Fruit fly (Drosophila melanogaster): Measurements from ENCODE around the gene CG9004.

dm6 chr3L:2425687-2426086 lies 52.2 kb downstream of the CG9004 start:
- no peak for TF ChIP-seq Crg-1 (GFP tag; optimal IDR thresholded peaks at IDR 0.05)
- no peak for TF ChIP-seq CG1620 (GFP tag; optimal IDR thresholded peaks at IDR 0.05)
- no peak for TF ChIP-seq toe (GFP tag; optimal IDR thresholded peaks at IDR 0.05)
- no peak for TF ChIP-seq ovo (GFP tag; optimal IDR thresholded peaks at IDR 0.05)
- TF ChIP-seq CG12768 (GFP tag; optimal IDR thresholded peaks at IDR 0.05) = no peak
- no peak for TF ChIP-seq Mnt (GFP tag; optimal IDR thresholded peaks at IDR 0.05)
- TF ChIP-seq cic (GFP tag; optimal IDR thresholded peaks at IDR 0.05) = no peak
- no peak for TF ChIP-seq CG5204 (GFP tag; optimal IDR thresholded peaks at IDR 0.05)
- no peak for TF ChIP-seq Hr96 (GFP tag; optimal IDR thresholded peaks at IDR 0.05)
- TF ChIP-seq Clk (GFP tag; optimal IDR thresholded peaks at IDR 0.05) = no peak
- TF ChIP-seq CG7045 (GFP tag; optimal IDR thresholded peaks at IDR 0.05) = no peak
